Worm (Caenorhabditis elegans) whole organism, L3 larva: Measurements from ENCODE around the gene K07B1.4.

ENCODE experiments used
- aly-2 ChIP-seq: fragments of 150-350 bp; optimal IDR thresholded peaks from 2 replicates; lab custom pipeline; 2014; ENCODE audit warnings: missing biosample characterization, missing genetic modification characterization
- ama-1 ChIP-seq: fragments of 150-350 bp; optimal IDR thresholded peaks from 2 replicates; lab custom pipeline; 2018
- lin-15B ChIP-seq: fragments of 150-350 bp; optimal IDR thresholded peaks from 2 replicates; lab custom pipeline; 2014; ENCODE audit warnings: missing biosample characterization, missing genetic modification characterization
- mdl-1 ChIP-seq: fragments of 150-350 bp; optimal IDR thresholded peaks from 2 replicates; lab custom pipeline; 2014; ENCODE audit warnings: missing biosample characterization, missing genetic modification characterization
- nhr-11 ChIP-seq: fragments of 150-350 bp; optimal IDR thresholded peaks from 2 replicates; lab custom pipeline; 2014; ENCODE audit warnings: missing biosample characterization, missing genetic modification characterization
- nhr-25 ChIP-seq: sonication (generic microtip); optimal IDR thresholded peaks from 2 replicates; lab custom pipeline; 2017; ENCODE audit warnings: missing biosample characterization, missing genetic modification characterization
- nhr-67 ChIP-seq: fragments of 150-350 bp; optimal IDR thresholded peaks from 2 replicates; lab custom pipeline; 2014; ENCODE audit warnings: missing biosample characterization, missing genetic modification characterization
- nhr-77 ChIP-seq: fragments of 150-350 bp; optimal IDR thresholded peaks from 2 replicates; lab custom pipeline; 2014; ENCODE audit warnings: missing biosample characterization, missing genetic modification characterization
- unc-62 ChIP-seq: fragments of 150-350 bp; sonication (generic microtip); optimal IDR thresholded peaks from 4 replicates; lab custom pipeline; 2014; ENCODE audit warnings: missing biosample characterization, missing genetic modification reagents, missing genetic modification characterization
- zag-1 ChIP-seq: fragments of 150-350 bp; optimal IDR thresholded peaks from 2 replicates; lab custom pipeline; 2014; ENCODE audit warnings: missing biosample characterization, missing genetic modification characterization

- TF ChIP-seq nhr-25 (tag; lab: Kevin White, UChicago) (no peak), ama-1 (lab: Kevin White, UChicago) (no peak), nhr-77 (no peak), mdl-1 (tag; lab: Kevin White, UChicago) (no peak), lin-15B (tag; lab: Kevin White, UChicago) (no peak), aly-2 (tag; lab: Kevin White, UChicago) (no peak), nhr-67 (tag; lab: Kevin White, UChicago) (no peak), zag-1 (tag; lab: Kevin White, UChicago) (no peak), nhr-11 (no peak), unc-62 (GFP tag; lab: Kevin White, UChicago) (no peak)
These were observed 42.2 kb downstream of the K07B1.4 start, which contains the start of gene E02C12.6 for ce11 chrV:9370986-9371385.
